Fruit fly (Drosophila melanogaster): ENCODE results near the gene COX4.

COX4 gene

DNA sequence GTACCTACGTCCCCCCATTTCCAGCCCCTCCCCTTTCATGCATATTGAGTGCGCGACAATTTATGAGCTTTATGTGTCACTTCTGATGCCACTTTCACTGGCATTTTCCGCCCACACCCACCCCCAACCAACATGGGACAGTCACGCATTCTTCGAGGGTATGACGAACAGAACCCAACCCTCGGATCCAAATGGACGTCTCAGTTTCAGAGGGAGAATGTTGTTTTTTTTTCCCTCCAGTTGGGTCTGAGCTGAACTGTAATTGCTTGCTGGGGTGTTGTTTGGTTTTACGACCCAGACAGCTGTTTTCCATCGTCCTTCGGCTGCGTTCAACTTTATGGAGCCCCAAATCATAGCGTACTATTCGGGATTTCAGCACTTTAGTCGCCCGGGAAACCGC is 34.7 kb upstream of the COX4 start:
- TF ChIP-seq svp (GFP tag) (no peak), Gug (GFP tag; IDR thresholded peaks at IDR 0.05) (no peak), eg (GFP tag; IDR thresholded peaks at IDR 0.05) (no peak), CG10631 (GFP tag; optimal IDR thresholded peaks at IDR 0.05) (no peak), CG15336 (GFP tag; IDR thresholded peaks at IDR 0.05) (no peak), CG10669 (GFP tag; optimal IDR thresholded peaks at IDR 0.05) (no peak), CG9139 (GFP tag; optimal IDR thresholded peaks at IDR 0.05) (no peak), salr (GFP tag; optimal IDR thresholded peaks at IDR 0.05) (no peak), CG11902 (GFP tag; optimal IDR thresholded peaks at IDR 0.05) (no peak), CG1621 (tag; optimal IDR thresholded peaks at IDR 0.05) (no peak), CG7368 (GFP tag; optimal IDR thresholded peaks at IDR 0.05) (no peak), net (GFP tag; optimal IDR thresholded peaks at IDR 0.05) (no peak), fd59A (GFP tag; optimal IDR thresholded peaks at IDR 0.05) (no peak), Hr4 (GFP tag; optimal IDR thresholded peaks at IDR 0.05) (no peak)

- TF ChIP-seq Eip78C (GFP tag) (peak; percentile 80), eg (GFP tag; IDR thresholded peaks at IDR 0.05) (no peak), CG8119 (GFP tag; IDR thresholded peaks at IDR 0.05) (peak; percentile 22; the same call in 1 of the 3 replicates), CG10669 (GFP tag; optimal IDR thresholded peaks at IDR 0.05) (peak; percentile 39), net (GFP tag; optimal IDR thresholded peaks at IDR 0.05) (no peak), CG10631 (GFP tag; optimal IDR thresholded peaks at IDR 0.05) (peak; percentile 11), salr (GFP tag; optimal IDR thresholded peaks at IDR 0.05) (peak in 1 of 2 experiments; percentile 13), fd59A (GFP tag; optimal IDR thresholded peaks at IDR 0.05) (no peak), Sox102F (GFP tag; optimal IDR thresholded peaks at IDR 0.05) (peak; percentile 0), CG32006 (GFP tag; optimal IDR thresholded peaks at IDR 0.05) (peak; percentile 51), OdsH (GFP tag; optimal IDR thresholded peaks at IDR 0.05) (peak; percentile 42), CG4318 (GFP tag; optimal IDR thresholded peaks at IDR 0.05) (peak; percentile 9), Hr39 (GFP tag; optimal IDR thresholded peaks at IDR 0.05) (no peak), ss (GFP tag; optimal IDR thresholded peaks at IDR 0.05) (peak in 1 of 2 experiments; percentile 36), CG3032 (tag; optimal IDR thresholded peaks at IDR 0.05) (no peak), spab (GFP tag; optimal IDR thresholded peaks at IDR 0.05) (peak; percentile 5), Eip75B (GFP tag; optimal IDR thresholded peaks at IDR 0.05) (no peak), pdm3 (GFP tag; optimal IDR thresholded peaks at IDR 0.05) (peak; percentile 21), Ets96B (tag; optimal IDR thresholded peaks at IDR 0.05) (peak; percentile 37), CG15336 (GFP tag; IDR thresholded peaks at IDR 0.05) (peak; percentile 38; the same call in 1 of the 2 replicates), CG6792 (GFP tag; optimal IDR thresholded peaks at IDR 0.05) (peak; percentile 10), CG8632 (GFP tag; optimal IDR thresholded peaks at IDR 0.05) (peak; percentile 9), Hr4 (GFP tag; optimal IDR thresholded peaks at IDR 0.05) (peak; percentile 30), CG9139 (GFP tag; optimal IDR thresholded peaks at IDR 0.05) (no peak), acj6 (GFP tag; optimal IDR thresholded peaks at IDR 0.05) (peak; percentile 19), CG3919 (GFP tag; optimal IDR thresholded peaks at IDR 0.05) (peak; percentile 25), Met (GFP tag; optimal IDR thresholded peaks at IDR 0.05) (no peak), CG6163 (GFP tag; IDR thresholded peaks at IDR 0.05) (0 out of 3 replicates have a peak, but pooled peaks have one; percentile 21), CG7368 (GFP tag; optimal IDR thresholded peaks at IDR 0.05) (no peak), svp (GFP tag) (peak; percentile 26)
Observed at dm6 chr2L:19930102-19930501, 28.4 kb upstream of the COX4 start.

DNA sequence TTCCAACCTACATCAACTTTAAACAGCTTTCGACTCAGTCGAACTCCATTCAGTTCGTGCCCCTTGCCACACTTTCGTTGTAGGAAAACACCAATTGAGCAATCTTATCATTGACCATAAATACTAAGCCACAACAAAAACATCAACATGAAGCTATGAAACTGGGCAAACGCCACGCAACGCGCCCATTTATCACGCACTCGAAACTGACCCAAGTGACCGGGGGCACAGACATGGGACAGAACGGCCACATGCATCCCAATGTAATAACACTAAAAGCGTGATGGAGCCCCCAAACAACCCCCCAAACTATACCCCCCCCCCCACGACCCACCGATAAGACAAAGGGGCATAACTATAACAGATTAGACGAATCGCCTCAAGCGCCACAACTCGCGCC is 26.0 kb upstream of the COX4 start:
- TF ChIP-seq CG6808 (GFP tag; optimal IDR thresholded peaks at IDR 0.05): no peak

- TF ChIP-seq Gug (GFP tag; IDR thresholded peaks at IDR 0.05) (no peak), Ets96B (tag; optimal IDR thresholded peaks at IDR 0.05) (peak; percentile 19), Hr39 (GFP tag; optimal IDR thresholded peaks at IDR 0.05) (no peak), lz (GFP tag; optimal IDR thresholded peaks at IDR 0.05) (no peak), Hr38 (GFP tag; optimal IDR thresholded peaks at IDR 0.05) (no peak), ss (GFP tag; optimal IDR thresholded peaks at IDR 0.05) (peak; percentile 48 to 74), CG1621 (tag; optimal IDR thresholded peaks at IDR 0.05) (peak; percentile 62), acj6 (GFP tag; optimal IDR thresholded peaks at IDR 0.05) (no peak), CG16779 (tag; optimal IDR thresholded peaks at IDR 0.05) (peak; percentile 24), Ets21C (GFP tag; optimal IDR thresholded peaks at IDR 0.05) (no peak), CG10631 (GFP tag; optimal IDR thresholded peaks at IDR 0.05) (no peak), CG4318 (GFP tag; optimal IDR thresholded peaks at IDR 0.05) (no peak), net (GFP tag; optimal IDR thresholded peaks at IDR 0.05) (peak; percentile 38), CG6163 (GFP tag; IDR thresholded peaks at IDR 0.05) (peak; percentile 66; the same call in 2 of the 3 replicates), CG6854 (GFP tag; optimal IDR thresholded peaks at IDR 0.05) (peak; percentile 64), CG3032 (tag; optimal IDR thresholded peaks at IDR 0.05) (peak; percentile 88), CG8119 (GFP tag; IDR thresholded peaks at IDR 0.05) (no peak), CG6276 (GFP tag; optimal IDR thresholded peaks at IDR 0.05) (no peak), vri (GFP tag; optimal IDR thresholded peaks at IDR 0.05) (peak; percentile 45), CG31627 (GFP tag; optimal IDR thresholded peaks at IDR 0.05) (no peak), Hr4 (GFP tag; optimal IDR thresholded peaks at IDR 0.05) (no peak), CG11762 (GFP tag; optimal IDR thresholded peaks at IDR 0.05; ENCODE audit: insufficient read depth) (no peak)
Observed at dm6 chr2L:19935085-19935846, 23.2 kb upstream of the COX4 start.
